Fruit fly (Drosophila melanogaster) whole organism, embryonic: ENCODE measurements around the gene Agpat2.

Experiments used
- B-H1 ChIP-seq: fragments of 200-800 bp; sonication (Bioruptor generic); IDR thresholded peaks from 3 replicates; pipeline ENCODE4 v1.3.6; 2022; ENCODE audit warnings: missing biosample characterization, missing genetic modification characterization
- Bdp1 ChIP-seq: fragments of 200-800 bp; sonication (Bioruptor generic); optimal IDR thresholded peaks from 3 replicates; lab custom pipeline; 2016; ENCODE audit warnings: missing biosample characterization, missing genetic modification characterization
- CG10147 ChIP-seq: fragments of 200-800 bp; sonication (Bioruptor generic); optimal IDR thresholded peaks from 2 replicates; lab custom pipeline; 2019; ENCODE audit warnings: missing biosample characterization, mild to moderate bottlenecking, missing genetic modification characterization, moderate library complexity
- CG11085 ChIP-seq: fragments of 200-800 bp; sonication (Bioruptor generic); IDR thresholded peaks from 2 replicates; pipeline ENCODE4 v1.3.6; 2022; ENCODE audit warnings: missing biosample characterization, missing genetic modification characterization
- CG12236 ChIP-seq: fragments of 200-800 bp; sonication (Bioruptor generic); optimal IDR thresholded peaks from 2 replicates; lab custom pipeline; 2016; ENCODE audit warnings: missing biosample characterization, missing genetic modification characterization
- CG12299 ChIP-seq: fragments of 200-800 bp; sonication (Bioruptor generic); optimal IDR thresholded peaks from 2 replicates; lab custom pipeline; 2018; ENCODE audit warnings: missing biosample characterization, mild to moderate bottlenecking, missing genetic modification characterization
- CG13775 ChIP-seq: fragments of 200-800 bp; sonication (Bioruptor generic); optimal IDR thresholded peaks from 3 replicates; lab custom pipeline; 2017; ENCODE audit warnings: missing biosample characterization, mild to moderate bottlenecking, missing genetic modification characterization
- CG17359 ChIP-seq: fragments of 200-800 bp; sonication (Bioruptor generic); optimal IDR thresholded peaks from 3 replicates; lab custom pipeline; 2018; ENCODE audit warnings: missing biosample characterization, mild to moderate bottlenecking, missing genetic modification characterization, moderate library complexity
- CG17802 ChIP-seq: fragments of 200-800 bp; sonication (Bioruptor generic); optimal IDR thresholded peaks from 2 replicates; lab custom pipeline; 2018; ENCODE audit warnings: missing biosample characterization, mild to moderate bottlenecking, missing genetic modification characterization, moderate library complexity
- CG17912 ChIP-seq: fragments of 200-800 bp; sonication (Bioruptor generic); optimal IDR thresholded peaks from 2 replicates; lab custom pipeline; 2018; ENCODE audit warnings: missing biosample characterization, mild to moderate bottlenecking, missing genetic modification characterization
- CG18599 ChIP-seq: fragments of 200-800 bp; sonication (Bioruptor generic); optimal IDR thresholded peaks from 3 replicates; lab custom pipeline; 2017; ENCODE audit warnings: missing biosample characterization, missing genetic modification characterization, mild to moderate bottlenecking, moderate library complexity, missing genetic modification reagents
- CG31441 ChIP-seq: fragments of 200-800 bp; sonication (Bioruptor generic); IDR thresholded peaks from 2 replicates; pipeline ENCODE4 v1.3.6; 2022; ENCODE audit warnings: missing biosample characterization, missing genetic modification characterization
- CG33213 ChIP-seq: fragments of 200-800 bp; sonication (Bioruptor generic); optimal IDR thresholded peaks from 3 replicates; lab custom pipeline; 2016; ENCODE audit warnings: missing biosample characterization, missing genetic modification characterization
- CG4360 ChIP-seq: fragments of 200-800 bp; sonication (Bioruptor generic); IDR thresholded peaks from 2 replicates; pipeline ENCODE4 v1.3.6; 2022; ENCODE audit warnings: missing biosample characterization, missing genetic modification characterization
- CG4854 ChIP-seq: fragments of 200-800 bp; sonication (Bioruptor generic); optimal IDR thresholded peaks from 2 replicates; lab custom pipeline; 2016; ENCODE audit warnings: missing biosample characterization, missing genetic modification characterization, inconsistent platforms
- CG5180 ChIP-seq: fragments of 200-800 bp; sonication (Bioruptor generic); optimal IDR thresholded peaks from 3 replicates; lab custom pipeline; 2017; ENCODE audit warnings: missing biosample characterization, missing genetic modification characterization, mild to moderate bottlenecking, moderate library complexity, missing genetic modification reagents
- CG6272 ChIP-seq: fragments of 200-800 bp; sonication (Bioruptor generic); IDR thresholded peaks from 2 replicates; pipeline ENCODE4 v1.3.6; 2022; ENCODE audit warnings: missing biosample characterization, missing genetic modification characterization
- CG6683 ChIP-seq: fragments of 200-800 bp; sonication (Bioruptor generic); optimal IDR thresholded peaks from 2 replicates; lab custom pipeline; 2017; ENCODE audit warnings: missing biosample characterization, mild to moderate bottlenecking, missing genetic modification characterization, missing genetic modification reagents
- CG6854 ChIP-seq: fragments of 200-800 bp; sonication (Bioruptor generic); optimal IDR thresholded peaks from 3 replicates; lab custom pipeline; 2017; ENCODE audit warnings: missing biosample characterization, mild to moderate bottlenecking, missing genetic modification characterization
- CG7963 ChIP-seq: fragments of 200-800 bp; sonication (Bioruptor generic); IDR thresholded peaks from 3 replicates; pipeline ENCODE4 v1.3.6; 2022; ENCODE audit warnings: missing biosample characterization, missing genetic modification characterization; ENCODE audit not compliant: partially characterized antibody
- CG8359 ChIP-seq: fragments of 200-800 bp; sonication (Bioruptor generic); optimal IDR thresholded peaks from 2 replicates; lab custom pipeline; 2017; ENCODE audit warnings: missing biosample characterization, mild to moderate bottlenecking, missing genetic modification characterization, borderline replicate concordance
- CG8388 ChIP-seq: fragments of 200-800 bp; sonication (Bioruptor generic); optimal IDR thresholded peaks from 2 replicates; lab custom pipeline; 2019; ENCODE audit warnings: missing biosample characterization, mild to moderate bottlenecking, missing genetic modification characterization, moderate library complexity
- Dek ChIP-seq: fragments of 200-800 bp; sonication (Bioruptor generic); optimal IDR thresholded peaks from 3 replicates; lab custom pipeline; 2019; ENCODE audit warnings: missing biosample characterization, mild to moderate bottlenecking, missing genetic modification characterization, moderate library complexity
- GATAe ChIP-seq: fragments of 200-800 bp; sonication (Bioruptor generic); conservative IDR thresholded peaks from 2 replicates; pipeline ENCODE4 v1.3.6; 2022; ENCODE audit warnings: missing biosample characterization, missing genetic modification characterization
- Gsc ChIP-seq: fragments of 200-800 bp; sonication (Bioruptor generic); IDR thresholded peaks from 2 replicates; pipeline ENCODE4 v1.3.6; 2022; ENCODE audit warnings: missing biosample characterization, missing genetic modification characterization
- Lpt ChIP-seq: fragments of >200 bp; optimal IDR thresholded peaks from 2 replicates; lab custom pipeline; 2018; ENCODE audit warnings: missing biosample characterization, missing genetic modification characterization
- MTF-1 ChIP-seq: fragments of 200-800 bp; sonication (Bioruptor generic); optimal IDR thresholded peaks from 2 replicates; lab custom pipeline; 2018; ENCODE audit warnings: missing biosample characterization, mild to moderate bottlenecking, missing genetic modification characterization, borderline replicate concordance
- Sry-β ChIP-seq: fragments of 200-800 bp; sonication (Bioruptor generic); optimal IDR thresholded peaks from 2 replicates; lab custom pipeline; 2018; ENCODE audit warnings: missing biosample characterization, mild to moderate bottlenecking, missing genetic modification characterization, moderate library complexity
- Stat92E ChIP-seq, 3 experiments: fragments of >200 bp in 2 of 3; fragments of 200-800 bp in 1 of 3; sonication (Bioruptor generic) in 1 of 3; optimal IDR thresholded peaks; 2 replicates each; lab custom pipeline; 2017 to 2019; ENCODE audit warnings: missing biosample characterization in 3 of 3, missing genetic modification characterization in 3 of 3, mild to moderate bottlenecking in 1 of 3, moderate library complexity in 1 of 3
- al ChIP-seq: fragments of 200-800 bp; sonication (Bioruptor generic); IDR thresholded peaks from 2 replicates; pipeline ENCODE4 v1.3.6; 2022; ENCODE audit warnings: missing biosample characterization, missing genetic modification characterization
- ap ChIP-seq: fragments of 200-800 bp; sonication (Bioruptor generic); IDR thresholded peaks from 2 replicates; pipeline ENCODE4 v1.3.6; 2022; ENCODE audit warnings: missing biosample characterization, missing genetic modification characterization
- bcd ChIP-seq: fragments of 200-800 bp; sonication (Bioruptor generic); optimal IDR thresholded peaks from 2 replicates; lab custom pipeline; 2017; ENCODE audit warnings: missing biosample characterization, mild to moderate bottlenecking, missing genetic modification characterization
- bowl ChIP-seq: fragments of 200-800 bp; sonication (Bioruptor generic); IDR thresholded peaks from 2 replicates; pipeline ENCODE4 v1.3.6; 2022; ENCODE audit warnings: missing biosample characterization, missing genetic modification characterization
- caup ChIP-seq: fragments of 200-800 bp; sonication (Bioruptor generic); optimal IDR thresholded peaks from 3 replicates; lab custom pipeline; 2017; ENCODE audit warnings: missing biosample characterization, mild to moderate bottlenecking, missing genetic modification characterization, moderate library complexity; ENCODE audit not compliant: severe bottlenecking
- danr ChIP-seq: fragments of 200-800 bp; sonication (Bioruptor generic); IDR thresholded peaks from 2 replicates; pipeline ENCODE4 v1.3.6; 2022; ENCODE audit warnings: missing biosample characterization, missing genetic modification characterization
- emc ChIP-seq: fragments of 200-800 bp; sonication (Bioruptor generic); optimal IDR thresholded peaks from 2 replicates; lab custom pipeline; 2016; ENCODE audit warnings: missing biosample characterization, missing genetic modification characterization
- kay ChIP-seq: fragments of 200-800 bp; sonication (Bioruptor generic); optimal IDR thresholded peaks from 2 replicates; lab custom pipeline; 2016; ENCODE audit warnings: missing biosample characterization, missing genetic modification characterization
- lab ChIP-seq: fragments of 200-800 bp; sonication (Bioruptor generic); optimal IDR thresholded peaks from 3 replicates; lab custom pipeline; 2017; ENCODE audit warnings: missing biosample characterization, missing genetic modification characterization, mild to moderate bottlenecking, moderate library complexity, missing genetic modification reagents
- nom ChIP-seq: fragments of 200-800 bp; sonication (Bioruptor generic); optimal IDR thresholded peaks from 2 replicates; lab custom pipeline; 2017; ENCODE audit warnings: missing biosample characterization, missing genetic modification characterization, mild to moderate bottlenecking, moderate library complexity, missing genetic modification reagents
- repo ChIP-seq: fragments of 200-800 bp; sonication (Bioruptor generic); optimal IDR thresholded peaks from 2 replicates; lab custom pipeline; 2016; ENCODE audit warnings: missing biosample characterization, missing genetic modification characterization
- salm ChIP-seq: fragments of 200-800 bp; sonication (Bioruptor generic); optimal IDR thresholded peaks from 2 replicates; lab custom pipeline; 2018; ENCODE audit warnings: missing biosample characterization, mild to moderate bottlenecking, missing genetic modification characterization
- scrt ChIP-seq: fragments of 200-800 bp; sonication (Bioruptor generic); optimal IDR thresholded peaks from 2 replicates; lab custom pipeline; 2018; ENCODE audit warnings: missing biosample characterization, mild to moderate bottlenecking, missing genetic modification characterization, moderate library complexity
- shn ChIP-seq: fragments of 200-800 bp; sonication (Bioruptor generic); optimal IDR thresholded peaks from 3 replicates; lab custom pipeline; 2016; ENCODE audit warnings: missing biosample characterization, missing genetic modification characterization
- sisA ChIP-seq: fragments of 200-800 bp; sonication (Bioruptor generic); IDR thresholded peaks from 2 replicates; pipeline ENCODE4 v1.3.6; 2022; ENCODE audit warnings: missing biosample characterization, missing genetic modification characterization
- stc ChIP-seq: fragments of 200-800 bp; sonication (Bioruptor generic); IDR thresholded peaks from 2 replicates; pipeline ENCODE4 v1.3.6; 2022; ENCODE audit warnings: missing biosample characterization, missing genetic modification characterization
- ttk ChIP-seq: fragments of 200-800 bp; sonication (Bioruptor generic); IDR thresholded peaks from 2 replicates; pipeline ENCODE4 v2.1.2; 2022; ENCODE audit warnings: missing biosample characterization, missing genetic modification characterization
- vnd ChIP-seq: fragments of 200-800 bp; sonication (Bioruptor generic); IDR thresholded peaks from 3 replicates; pipeline ENCODE4 v1.3.6; 2022; ENCODE audit warnings: missing biosample characterization, missing genetic modification characterization; ENCODE audit not compliant: partially characterized antibody

Agpat2 gene

DNA sequence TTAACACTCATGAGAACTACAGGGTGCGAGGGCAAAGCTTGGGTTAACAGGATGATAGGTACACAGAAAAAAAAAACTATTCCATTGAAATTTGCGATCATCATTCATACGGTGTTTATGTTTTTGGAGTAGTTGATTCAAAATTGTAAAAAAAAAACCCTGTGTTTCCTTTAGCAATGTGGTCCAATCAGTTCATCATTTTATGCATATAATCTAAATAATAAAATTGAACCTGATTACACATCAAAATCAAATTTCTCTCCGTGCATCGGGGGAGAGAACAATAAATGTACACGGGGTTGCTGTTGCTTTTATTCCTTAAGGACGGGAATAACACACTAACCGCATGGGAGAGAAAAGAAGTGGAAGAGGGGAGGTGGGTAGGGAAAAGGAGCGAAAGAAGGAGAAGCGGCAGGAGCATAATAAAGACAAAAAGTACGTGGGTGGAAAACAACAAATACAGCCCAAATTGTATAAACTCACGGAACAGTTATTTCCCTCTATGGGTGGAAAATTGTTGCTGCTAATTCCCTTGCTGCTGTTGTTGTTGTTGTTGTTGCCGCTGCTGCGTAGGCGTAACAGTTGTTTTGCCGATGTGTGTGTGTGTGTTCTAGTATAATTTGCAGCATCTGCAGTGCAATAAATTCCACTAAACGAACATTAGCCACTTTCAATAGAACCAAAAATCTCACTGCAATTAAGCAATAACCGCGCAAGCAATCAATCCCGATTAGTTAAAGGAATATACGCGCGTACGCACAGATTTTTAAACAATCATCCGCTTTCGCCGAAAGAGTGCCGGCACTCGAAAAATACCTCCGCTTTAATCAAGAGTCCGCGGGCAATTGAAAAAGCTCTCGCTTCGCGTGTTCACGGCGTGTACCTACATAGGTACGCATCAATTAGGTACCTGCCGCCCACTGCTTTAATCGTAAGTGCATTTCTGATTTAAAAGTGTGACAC is at the start of gene Agpat2 (continued):
- TF ChIP-seq lab (GFP tag; lab: Kevin White, UChicago) (peak; percentile 93), CG17359 (tag; lab: Kevin White, UChicago) (peak; percentile 90), stc (GFP tag; lab: Robert Waterston, UW) (peak; percentile 81), CG8388 (peak; percentile 87), Stat92E (GFP tag; optimal IDR thresholded peaks at IDR 0.05; lab: Kevin White, UChicago) (peak in 2 of 3 experiments; percentile 3 to 52), Gsc (no peak), bcd (GFP tag; lab: Kevin White, UChicago) (peak; percentile 83), danr (GFP tag; lab: Robert Waterston, UW) (peak; percentile 70), Bdp1 (GFP tag; lab: Kevin White, UChicago) (peak; percentile 64), B-H1 (GFP tag; lab: Robert Waterston, UW) (peak; percentile 59), CG12299 (tag; lab: Kevin White, UChicago) (peak; percentile 81), CG5180 (peak; percentile 63), CG6854 (peak; percentile 77), sisA (GFP tag; lab: Robert Waterston, UW) (peak; percentile 78), Dek (tag; lab: Kevin White, UChicago) (peak; percentile 78), ap (GFP tag; lab: Robert Waterston, UW) (peak; percentile 69), repo (GFP tag; lab: Kevin White, UChicago) (peak; percentile 59), CG11085 (GFP tag; lab: Robert Waterston, UW) (0 out of 2 replicates have a peak, but pooled peaks have one; percentile 23), shn (peak; percentile 76), Sry-β (GFP tag; lab: Kevin White, UChicago) (peak; percentile 23), al (GFP tag; lab: Robert Waterston, UW) (no peak), Lpt (GFP tag; lab: Kevin White, UChicago) (no peak), CG10147 (GFP tag; lab: Kevin White, UChicago) (peak; percentile 80), scrt (GFP tag; lab: Kevin White, UChicago) (peak; percentile 72), CG13775 (peak; percentile 70), CG6272 (GFP tag; lab: Robert Waterston, UW) (peak; percentile 45), CG4854 (GFP tag; lab: Kevin White, UChicago) (peak; percentile 56), CG17912 (GFP tag; lab: Kevin White, UChicago) (no peak), CG17802 (tag; lab: Kevin White, UChicago) (peak; percentile 28), CG4360 (GFP tag; lab: Robert Waterston, UW) (peak; percentile 87), vnd (no peak), CG18599 (GFP tag; lab: Kevin White, UChicago) (peak; percentile 93), CG12236 (peak; percentile 59), CG33213 (GFP tag; lab: Kevin White, UChicago) (peak; percentile 68), caup (GFP tag; lab: Kevin White, UChicago) (peak; percentile 81), bowl (GFP tag; lab: Robert Waterston, UW) (no peak), CG7963 (GFP tag; lab: Robert Waterston, UW) (no peak), kay (GFP tag; lab: Kevin White, UChicago) (peak; percentile 62), MTF-1 (GFP tag; lab: Kevin White, UChicago) (peak; percentile 70), CG6683 (GFP tag; lab: Kevin White, UChicago) (peak; percentile 76), CG8359 (peak; percentile 70), nom (GFP tag; lab: Kevin White, UChicago) (peak; percentile 8), CG31441 (peak; percentile 88), GATAe (GFP tag; lab: Robert Waterston, UW) (0 out of 2 replicates have a peak, but pooled peaks have one; percentile 11), ttk (GFP tag; lab: Robert Waterston, UW) (peak; percentile 67), emc (GFP tag; lab: Kevin White, UChicago) (peak; percentile 44), salm (tag; lab: Kevin White, UChicago) (peak; percentile 78)
